Fruit fly (Drosophila melanogaster) whole organism, prepupa: ENCODE measurements around the gene CG15336.

Experiments
- Blimp-1 ChIP-seq: fragments of 200-800 bp; sonication (Bioruptor generic); optimal IDR thresholded peaks from 3 replicates; lab custom pipeline; 2017; ENCODE audit warnings: missing biosample characterization, missing genetic modification characterization, mild to moderate bottlenecking, moderate library complexity, missing genetic modification reagents
- CG10631 ChIP-seq: fragments of 200-800 bp; sonication (Bioruptor generic); optimal IDR thresholded peaks from 2 replicates; lab custom pipeline; 2016; ENCODE audit warnings: missing biosample characterization, missing genetic modification characterization
- CG11294 ChIP-seq: fragments of 200-800 bp; sonication (Bioruptor generic); IDR thresholded peaks from 2 replicates; pipeline ENCODE4 v1.3.6; 2022; ENCODE audit warnings: missing biosample characterization, missing genetic modification characterization
- CG15336 ChIP-seq: fragments of 200-800 bp; sonication (Bioruptor generic); IDR thresholded peaks from 2 replicates; pipeline ENCODE4 v1.3.6; 2022; ENCODE audit warnings: missing biosample characterization, missing genetic modification characterization
- CG31627 ChIP-seq: fragments of 200-800 bp; sonication (Bioruptor generic); optimal IDR thresholded peaks from 3 replicates; lab custom pipeline; 2016; ENCODE audit warnings: missing biosample characterization, missing genetic modification characterization
- CG32006 ChIP-seq: fragments of 200-800 bp; sonication (Bioruptor generic); optimal IDR thresholded peaks from 3 replicates; lab custom pipeline; 2017; ENCODE audit warnings: missing biosample characterization, mild to moderate bottlenecking, missing genetic modification characterization
- CG34406 ChIP-seq: fragments of 200-800 bp; sonication (Bioruptor generic); optimal IDR thresholded peaks from 3 replicates; lab custom pipeline; 2016; ENCODE audit warnings: missing biosample characterization, missing genetic modification characterization
- CG3919 ChIP-seq: fragments of 200-800 bp; sonication (Bioruptor generic); optimal IDR thresholded peaks from 3 replicates; lab custom pipeline; 2016; ENCODE audit warnings: missing biosample characterization, missing genetic modification characterization
- CG4318 ChIP-seq: fragments of 200-800 bp; sonication (Bioruptor generic); optimal IDR thresholded peaks from 3 replicates; lab custom pipeline; 2017; ENCODE audit warnings: missing biosample characterization, mild to moderate bottlenecking, missing genetic modification characterization
- CG6163 ChIP-seq: fragments of 200-800 bp; sonication (Bioruptor generic); IDR thresholded peaks from 3 replicates; pipeline ENCODE4 v1.3.6; 2022; ENCODE audit warnings: missing biosample characterization, missing genetic modification characterization
- CG6276 ChIP-seq: fragments of 200-800 bp; sonication (Bioruptor generic); optimal IDR thresholded peaks from 2 replicates; lab custom pipeline; 2017; ENCODE audit warnings: missing biosample characterization, mild to moderate bottlenecking, missing genetic modification characterization
- CG6854 ChIP-seq: fragments of 200-800 bp; sonication (Bioruptor generic); optimal IDR thresholded peaks from 2 replicates; lab custom pipeline; 2017; ENCODE audit warnings: missing biosample characterization, mild to moderate bottlenecking, missing genetic modification characterization
- CG7368 ChIP-seq: fragments of 200-800 bp; sonication (Bioruptor generic); optimal IDR thresholded peaks from 3 replicates; lab custom pipeline; 2016; ENCODE audit warnings: missing biosample characterization, missing genetic modification characterization
- CG8119 ChIP-seq: fragments of 200-800 bp; sonication (Bioruptor generic); IDR thresholded peaks from 3 replicates; pipeline ENCODE4 v1.3.6; 2022; ENCODE audit warnings: missing biosample characterization, missing genetic modification characterization
- CG8319 ChIP-seq: fragments of 200-800 bp; sonication (Bioruptor generic); optimal IDR thresholded peaks from 3 replicates; lab custom pipeline; 2016; ENCODE audit warnings: missing biosample characterization, missing genetic modification characterization
- CG9139 ChIP-seq: fragments of 200-800 bp; sonication (Bioruptor generic); optimal IDR thresholded peaks from 3 replicates; lab custom pipeline; 2017; ENCODE audit warnings: missing biosample characterization, mild to moderate bottlenecking, missing genetic modification characterization
- Eip75B ChIP-seq: fragments of 200-800 bp; sonication (Bioruptor generic); optimal IDR thresholded peaks from 3 replicates; lab custom pipeline; 2016; ENCODE audit warnings: missing biosample characterization, missing genetic modification characterization
- Eip78C ChIP-seq: fragments of 200-800 bp; sonication (Bioruptor generic); peaks from one replicate; lab custom pipeline; 2016; ENCODE audit warnings: missing biosample characterization, missing genetic modification characterization
- Gug ChIP-seq: fragments of 200-800 bp; sonication (Bioruptor generic); IDR thresholded peaks from 2 replicates; pipeline ENCODE4 v1.3.6; 2022; ENCODE audit warnings: missing biosample characterization, missing genetic modification characterization
- Hr4 ChIP-seq: fragments of 200-800 bp; sonication (Bioruptor generic); optimal IDR thresholded peaks from 3 replicates; lab custom pipeline; 2016; ENCODE audit warnings: missing biosample characterization, missing genetic modification characterization
- Lpt ChIP-seq: fragments of 200-800 bp; sonication (Bioruptor generic); optimal IDR thresholded peaks from 3 replicates; lab custom pipeline; 2016; ENCODE audit warnings: missing biosample characterization, missing genetic modification characterization
- Met ChIP-seq: fragments of 200-800 bp; sonication (Bioruptor generic); optimal IDR thresholded peaks from 3 replicates; lab custom pipeline; 2016; ENCODE audit warnings: missing biosample characterization, missing genetic modification characterization
- Smox ChIP-seq: fragments of 200-800 bp; sonication (Bioruptor generic); optimal IDR thresholded peaks from 3 replicates; lab custom pipeline; 2016; ENCODE audit warnings: missing biosample characterization, missing genetic modification characterization
- Sox102F ChIP-seq: fragments of 200-800 bp; sonication (Bioruptor generic); optimal IDR thresholded peaks from 2 replicates; lab custom pipeline; 2016; ENCODE audit warnings: missing biosample characterization, mild to moderate bottlenecking, missing genetic modification characterization
- Sox15 ChIP-seq: fragments of 200-800 bp; sonication (Bioruptor generic); optimal IDR thresholded peaks from 3 replicates; lab custom pipeline; 2016; ENCODE audit warnings: missing biosample characterization, missing genetic modification characterization
- achi ChIP-seq: fragments of 200-800 bp; sonication (Bioruptor generic); optimal IDR thresholded peaks from 3 replicates; lab custom pipeline; 2016; ENCODE audit warnings: missing biosample characterization, missing genetic modification characterization
- acj6 ChIP-seq: fragments of 200-800 bp; sonication (Bioruptor generic); optimal IDR thresholded peaks from 3 replicates; lab custom pipeline; 2016; ENCODE audit warnings: missing biosample characterization, missing genetic modification characterization
- dsx ChIP-seq: fragments of 200-800 bp; optimal IDR thresholded peaks from 3 replicates; lab custom pipeline; 2019; ENCODE audit warnings: missing biosample characterization, mild to moderate bottlenecking, missing genetic modification characterization, moderate library complexity; ENCODE audit not compliant: poor library complexity, severe bottlenecking
- eg ChIP-seq: fragments of 200-800 bp; sonication (Bioruptor generic); IDR thresholded peaks from 3 replicates; pipeline ENCODE4 v1.3.6; 2022; ENCODE audit warnings: missing biosample characterization, missing genetic modification characterization
- esn ChIP-seq: fragments of 200-800 bp; sonication (Bioruptor generic); optimal IDR thresholded peaks from 2 replicates; lab custom pipeline; 2016; ENCODE audit warnings: missing biosample characterization, mild to moderate bottlenecking, missing genetic modification characterization, moderate library complexity
- fd59A ChIP-seq: fragments of 200-800 bp; sonication (Bioruptor generic); optimal IDR thresholded peaks from 2 replicates; lab custom pipeline; 2017; ENCODE audit warnings: missing biosample characterization, mild to moderate bottlenecking, missing genetic modification characterization, missing genetic modification reagents
- lz ChIP-seq: fragments of 200-800 bp; sonication (Bioruptor generic); optimal IDR thresholded peaks from 3 replicates; lab custom pipeline; 2016; ENCODE audit warnings: missing biosample characterization, missing genetic modification characterization
- pdm3 ChIP-seq: fragments of 200-800 bp; sonication (Bioruptor generic); optimal IDR thresholded peaks from 3 replicates; lab custom pipeline; 2016; ENCODE audit warnings: missing biosample characterization, missing genetic modification characterization
- salr ChIP-seq, 2 experiments: fragments of 200-800 bp; sonication (Bioruptor generic); optimal IDR thresholded peaks; 3 replicates each; lab custom pipeline; 2016 to 2018; ENCODE audit warnings: missing biosample characterization in 2 of 2, missing genetic modification characterization in 2 of 2, mild to moderate bottlenecking in 1 of 2
- spab ChIP-seq: fragments of 200-800 bp; sonication (Bioruptor generic); optimal IDR thresholded peaks from 2 replicates; lab custom pipeline; 2017; ENCODE audit warnings: missing biosample characterization, mild to moderate bottlenecking, missing genetic modification characterization, missing genetic modification reagents
- svp ChIP-seq: fragments of 200-800 bp; sonication (Bioruptor generic); peaks from one replicate; lab custom pipeline; 2016; ENCODE audit warnings: missing biosample characterization, missing genetic modification characterization
- topi ChIP-seq: fragments of 200-800 bp; sonication (Bioruptor generic); optimal IDR thresholded peaks from 3 replicates; lab custom pipeline; 2016; ENCODE audit warnings: missing biosample characterization, missing genetic modification characterization

The CG15336 gene

dm6 chrX:8158942-8159472, 11.3 kb downstream of the CG15336 start (continued):
- TF ChIP-seq CG3919 (GFP tag; lab: Kevin White, UChicago) (peak; percentile 21), esn (GFP tag; lab: Kevin White, UChicago) (no peak), CG8119 (GFP tag; lab: Robert Waterston, UW) (peak; percentile 41; the same call in 1 of the 3 replicates), dsx (GFP tag; lab: Kevin White, UChicago) (peak; percentile 28), Gug (GFP tag; lab: Robert Waterston, UW) (no peak)

dm6 chrX:8159754-8160153, 12.0 kb downstream of the CG15336 start, which contains the start of gene CG15337:
CG15337 (plus strand) TSS chrX:8160054.
- no peak for TF ChIP-seq CG6276 (GFP tag; lab: Kevin White, UChicago)
- TF ChIP-seq, all 60 proteins: peak for 0

- no peak for TF ChIP-seq CG15336 (GFP tag; lab: Robert Waterston, UW)
- TF ChIP-seq CG11294 (GFP tag; lab: Robert Waterston, UW), result no peak
- TF ChIP-seq Hr4 (GFP tag; lab: Kevin White, UChicago), result no peak
- no peak for TF ChIP-seq CG9139 (GFP tag; lab: Kevin White, UChicago)
- no peak for TF ChIP-seq Gug (GFP tag; lab: Robert Waterston, UW)
- no peak for TF ChIP-seq lz (GFP tag; lab: Kevin White, UChicago)
- no peak for TF ChIP-seq fd59A (GFP tag; lab: Kevin White, UChicago)
- no peak for TF ChIP-seq CG4318 (GFP tag; lab: Kevin White, UChicago)
- no peak for TF ChIP-seq topi
- no peak for TF ChIP-seq CG8319 (GFP tag; lab: Kevin White, UChicago)
- no peak for TF ChIP-seq CG6854
- no peak for TF ChIP-seq Eip78C (GFP tag; lab: Kevin White, UChicago)
- TF ChIP-seq CG34406 (GFP tag; lab: Kevin White, UChicago), result no peak
- TF ChIP-seq CG7368 (GFP tag; lab: Kevin White, UChicago), result no peak
- TF ChIP-seq CG6276 (GFP tag; lab: Kevin White, UChicago), result no peak
- no peak for TF ChIP-seq Sox15 (GFP tag; lab: Kevin White, UChicago)
- TF ChIP-seq, all 60 proteins: peak for 0
These were observed 14.9 kb downstream of the CG15336 start, which contains the start of gene CG10761 for dm6 chrX:8162692-8163091. CG10761 (minus strand) TSS chrX:8162792.

- TF ChIP-seq Blimp-1 (GFP tag; lab: Kevin White, UChicago) (no peak), CG3919 (GFP tag; lab: Kevin White, UChicago) (peak; percentile 14), Sox102F (no peak), acj6 (peak; percentile 8), CG10631 (peak; percentile 14), CG8119 (GFP tag; lab: Robert Waterston, UW) (peak; percentile 63; the same call in 2 of the 3 replicates), salr (GFP tag; optimal IDR thresholded peaks at IDR 0.05; lab: Kevin White, UChicago) (peak in 1 of 2 experiments; percentile 2), CG32006 (peak; percentile 74), Smox (no peak), svp (GFP tag; lab: Kevin White, UChicago) (peak; percentile 2), Lpt (peak; percentile 20), Gug (GFP tag; lab: Robert Waterston, UW) (peak; percentile 31; the same call in 1 of the 2 replicates), CG34406 (GFP tag; lab: Kevin White, UChicago) (no peak), eg (peak; percentile 68; the same call in 2 of the 3 replicates), CG15336 (GFP tag; lab: Robert Waterston, UW) (peak; percentile 74), achi (GFP tag; lab: Kevin White, UChicago) (peak; percentile 23), Hr4 (GFP tag; lab: Kevin White, UChicago) (peak; percentile 12), CG4318 (GFP tag; lab: Kevin White, UChicago) (peak; percentile 39), lz (GFP tag; lab: Kevin White, UChicago) (no peak), fd59A (GFP tag; lab: Kevin White, UChicago) (no peak), CG7368 (GFP tag; lab: Kevin White, UChicago) (no peak), CG31627 (GFP tag; lab: Kevin White, UChicago) (no peak), pdm3 (peak; percentile 1), CG6163 (GFP tag; lab: Robert Waterston, UW) (peak; percentile 46; the same call in 1 of the 3 replicates), Eip78C (GFP tag; lab: Kevin White, UChicago) (peak; percentile 73), spab (GFP tag; lab: Kevin White, UChicago) (no peak), Met (GFP tag; lab: Kevin White, UChicago) (no peak), CG6276 (GFP tag; lab: Kevin White, UChicago) (peak; percentile 60), Eip75B (GFP tag; lab: Kevin White, UChicago) (no peak)
These were observed 15.7 kb downstream of the CG15336 start for dm6 chrX:8163452-8163851.
